Fruit fly (Drosophila melanogaster) whole organism: Measurements from ENCODE around the gene Desat1.

Experiments used
- CG8478 ChIP-seq: fragments of >200 bp; optimal IDR thresholded peaks from 2 replicates; lab custom pipeline; 2018; ENCODE audit warnings: inconsistent platforms
- EcR ChIP-seq, 2 experiments: fragments of >200 bp; optimal IDR thresholded peaks; 2 replicates each; lab custom pipeline; 2017; ENCODE audit warnings: missing biosample characterization in 2 of 2, missing genetic modification characterization in 2 of 2, missing genetic modification reagents in 2 of 2
- pan ChIP-seq: fragments of >200 bp; optimal IDR thresholded peaks from 2 replicates; lab custom pipeline; 2017
- psq ChIP-seq: fragments of >200 bp; optimal IDR thresholded peaks from 2 replicates; lab custom pipeline; 2017
- usp ChIP-seq: fragments of >200 bp; optimal IDR thresholded peaks from 2 replicates; lab custom pipeline; 2017; ENCODE audit warnings: missing biosample characterization, missing genetic modification characterization, mixed read lengths

DNA sequence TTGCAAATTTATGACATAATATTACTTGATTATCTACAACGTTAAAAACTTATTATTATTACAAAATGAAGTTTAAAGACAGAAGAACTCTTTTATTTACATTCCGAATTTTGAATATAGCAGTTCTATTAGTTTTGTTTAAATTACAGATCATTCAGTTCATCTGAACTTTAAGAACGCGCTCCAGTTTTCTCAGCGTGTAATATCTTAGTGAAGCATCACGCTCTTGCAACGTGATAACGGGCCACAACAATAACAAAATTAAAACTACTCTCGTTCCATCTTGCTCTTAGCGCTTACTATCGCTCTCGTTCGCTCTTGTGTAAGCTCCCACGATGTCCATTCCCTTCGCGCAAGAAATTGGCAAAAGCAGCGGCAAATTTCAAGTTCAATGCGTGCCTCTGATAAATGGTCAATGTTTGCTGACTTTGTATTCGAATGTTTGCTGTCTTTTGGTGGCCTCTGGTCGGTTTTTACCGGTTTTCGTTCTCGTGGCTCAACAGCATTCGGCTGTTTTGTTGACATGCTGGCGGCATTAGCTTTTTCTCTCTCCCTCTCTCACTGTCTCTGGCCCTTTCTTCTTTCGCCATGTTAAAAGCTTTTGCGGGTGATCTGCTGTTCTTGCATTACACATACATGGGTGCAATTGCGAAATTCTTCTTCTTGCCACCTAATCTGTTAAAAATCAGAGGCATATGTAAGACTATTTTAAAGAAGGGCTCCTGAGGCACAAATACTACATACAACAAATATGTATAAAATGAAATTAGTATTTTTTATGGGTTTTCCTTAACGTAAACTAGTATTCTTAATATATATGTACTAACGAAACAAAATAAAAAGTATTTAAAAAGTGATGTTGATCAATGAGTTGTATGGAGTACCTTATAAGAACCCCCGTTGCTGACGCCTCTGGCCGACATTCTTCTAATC, 3.5 kb downstream of the Desat1 start:
- TF ChIP-seq pan (lab: Kevin White, UChicago) (no peak), usp (GFP tag; lab: Kevin White, UChicago) (no peak), EcR (GFP tag; optimal IDR thresholded peaks at IDR 0.05; lab: Kevin White, UChicago) (no peak), psq (lab: Kevin White, UChicago) (no peak), CG8478 (lab: Kevin White, UChicago) (peak; percentile 7)
